Worm (Caenorhabditis elegans) whole organism, L1 larva: Measurements from ENCODE around the gene srh-78.
"Not testable (repeated sequence)": the region's sequence is repeated elsewhere in the genome, so short reads cannot be mapped to it uniquely, and the experiment has no call there.

Source experiments
- aha-1 ChIP-seq: fragments of 150-350 bp; optimal IDR thresholded peaks from 2 replicates; lab custom pipeline; 2014; ENCODE audit warnings: missing biosample characterization, missing genetic modification characterization
- alr-1 ChIP-seq: fragments of 200-800 bp; sonication (Bioruptor generic); optimal IDR thresholded peaks from 2 replicates; lab custom pipeline; 2018; ENCODE audit warnings: borderline replicate concordance, mild to moderate bottlenecking, missing genetic modification characterization, missing compliant biosample characterization
- ama-1 ChIP-seq: fragments of 150-350 bp; optimal IDR thresholded peaks from 2 replicates; lab custom pipeline; 2014
- ces-1 ChIP-seq: fragments of 150-350 bp; optimal IDR thresholded peaks from 2 replicates; lab custom pipeline; 2014; ENCODE audit warnings: missing biosample characterization, missing genetic modification reagents, missing genetic modification characterization
- dpl-1 ChIP-seq, 3 experiments: fragments of 150-350 bp in 2 of 3; sonication (generic microtip) in 1 of 3; optimal IDR thresholded peaks; 2 replicates each; lab custom pipeline; 2014 to 2017; ENCODE audit warnings: missing biosample characterization in 3 of 3, missing genetic modification characterization in 3 of 3, missing genetic modification reagents in 3 of 3
- dsc-1 ChIP-seq: sonication (generic microtip); optimal IDR thresholded peaks from 2 replicates; lab custom pipeline; 2016; ENCODE audit warnings: mild to moderate bottlenecking, missing genetic modification characterization, missing compliant biosample characterization
- efl-1 ChIP-seq, 4 experiments: fragments of 150-350 bp; optimal IDR thresholded peaks in 3 of 4; peaks in 1 of 4; 1 replicate in 1 of 4; 2 replicates in 3 of 4; lab custom pipeline; 2014; ENCODE audit warnings: missing biosample characterization in 2 of 4, missing genetic modification characterization in 2 of 4, missing genetic modification reagents in 2 of 4
- egl-27 ChIP-seq, 2 experiments: fragments of 150-350 bp in 1 of 2; sonication (generic microtip); optimal IDR thresholded peaks; 3 replicates each; lab custom pipeline; 2017 to 2018; ENCODE audit warnings: missing biosample characterization in 2 of 2, missing genetic modification characterization in 2 of 2, missing genetic modification reagents in 2 of 2
- elt-2 ChIP-seq: sonication (generic microtip); optimal IDR thresholded peaks from 2 replicates; lab custom pipeline; 2016; ENCODE audit warnings: missing genetic modification characterization, mild to moderate bottlenecking, inconsistent platforms, missing compliant biosample characterization, missing genetic modification reagents
- fkh-10 ChIP-seq: sonication (generic microtip); optimal IDR thresholded peaks from 2 replicates; lab custom pipeline; 2017; ENCODE audit warnings: missing biosample characterization, missing genetic modification reagents, missing genetic modification characterization
- fkh-4 ChIP-seq: sonication (generic microtip); optimal IDR thresholded peaks from 2 replicates; lab custom pipeline; 2016; ENCODE audit warnings: missing compliant biosample characterization, missing genetic modification characterization, borderline replicate concordance
- hlh-4 ChIP-seq: sonication (generic microtip); optimal IDR thresholded peaks from 2 replicates; lab custom pipeline; 2016; ENCODE audit warnings: mild to moderate bottlenecking, missing genetic modification characterization, missing compliant biosample characterization
- hpl-2 ChIP-seq: fragments of 150-350 bp; optimal IDR thresholded peaks from 2 replicates; lab custom pipeline; 2014; ENCODE audit warnings: missing biosample characterization, missing genetic modification reagents, missing genetic modification characterization
- lin-13 ChIP-seq: fragments of 150-350 bp; optimal IDR thresholded peaks from 2 replicates; lab custom pipeline; 2014; ENCODE audit warnings: missing biosample characterization, missing genetic modification reagents, missing genetic modification characterization
- lir-3 ChIP-seq: sonication (generic microtip); optimal IDR thresholded peaks from 2 replicates; lab custom pipeline; 2016; ENCODE audit warnings: mild to moderate bottlenecking, missing genetic modification characterization, moderate library complexity, missing compliant biosample characterization; ENCODE audit not compliant: poor library complexity
- lsy-2 ChIP-seq, 2 experiments: fragments of 150-350 bp; optimal IDR thresholded peaks; 2 replicates each; lab custom pipeline; 2014; ENCODE audit warnings: missing biosample characterization in 2 of 2, missing genetic modification characterization in 2 of 2
- mab-9 ChIP-seq: fragments of 200-800 bp; sonication (Bioruptor generic); IDR thresholded peaks from 2 replicates; pipeline ENCODE4 v1.3.6; 2022; ENCODE audit warnings: missing genetic modification reagents, missing genetic modification characterization, missing compliant biosample characterization
- mep-1 ChIP-seq: fragments of 150-350 bp; optimal IDR thresholded peaks from 2 replicates; lab custom pipeline; 2014; ENCODE audit warnings: missing biosample characterization, missing genetic modification characterization
- nhr-12 ChIP-seq: sonication (generic microtip); optimal IDR thresholded peaks from 2 replicates; lab custom pipeline; 2017; ENCODE audit warnings: missing biosample characterization, missing genetic modification characterization
- nhr-19 ChIP-seq: fragments of 200-800 bp; sonication (Bioruptor generic); conservative IDR thresholded peaks from 2 replicates; pipeline ENCODE4 v1.3.6; 2022; ENCODE audit warnings: missing genetic modification characterization, missing compliant biosample characterization
- nhr-20 ChIP-seq: sonication (generic microtip); optimal IDR thresholded peaks from 2 replicates; lab custom pipeline; 2016; ENCODE audit warnings: mild to moderate bottlenecking, missing genetic modification characterization, missing compliant biosample characterization
- nhr-237 ChIP-seq: fragments of 150-350 bp; optimal IDR thresholded peaks from 2 replicates; lab custom pipeline; 2014; ENCODE audit warnings: missing biosample characterization, missing genetic modification characterization
- nhr-28 ChIP-seq: fragments of 150-350 bp; optimal IDR thresholded peaks from 2 replicates; lab custom pipeline; 2014; ENCODE audit warnings: missing biosample characterization, missing genetic modification characterization
- nhr-47 ChIP-seq: sonication (generic microtip); optimal IDR thresholded peaks from 2 replicates; lab custom pipeline; 2016; ENCODE audit warnings: mild to moderate bottlenecking, missing genetic modification characterization, moderate library complexity, missing compliant biosample characterization
- rnt-1 ChIP-seq: sonication (generic microtip); optimal IDR thresholded peaks from 2 replicates; lab custom pipeline; 2016; ENCODE audit warnings: mild to moderate bottlenecking, missing genetic modification characterization, moderate library complexity, missing compliant biosample characterization
- skn-1 ChIP-seq: fragments of 150-350 bp; optimal IDR thresholded peaks from 2 replicates; lab custom pipeline; 2014; ENCODE audit warnings: missing biosample characterization, missing genetic modification characterization
- snpc-4 ChIP-seq: fragments of 150-350 bp; optimal IDR thresholded peaks from 2 replicates; lab custom pipeline; 2014; ENCODE audit warnings: missing biosample characterization, missing genetic modification characterization
- sup-37 ChIP-seq: fragments of 200-800 bp; sonication (Bioruptor generic); optimal IDR thresholded peaks from 2 replicates; lab custom pipeline; 2018; ENCODE audit warnings: mild to moderate bottlenecking, missing genetic modification characterization, missing compliant biosample characterization
- tlp-1 ChIP-seq: fragments of 150-350 bp; optimal IDR thresholded peaks from 2 replicates; lab custom pipeline; 2014; ENCODE audit warnings: missing biosample characterization, missing genetic modification characterization
- unc-130 ChIP-seq: fragments of 150-350 bp; optimal IDR thresholded peaks from 2 replicates; lab custom pipeline; 2017; ENCODE audit warnings: missing biosample characterization, missing genetic modification characterization, inconsistent platforms
- unc-30 ChIP-seq: sonication (generic microtip); optimal IDR thresholded peaks from 2 replicates; lab custom pipeline; 2017; ENCODE audit warnings: missing biosample characterization, missing genetic modification characterization
- unc-62 ChIP-seq: fragments of 150-350 bp; optimal IDR thresholded peaks from 2 replicates; lab custom pipeline; 2014; ENCODE audit warnings: missing biosample characterization, missing genetic modification reagents, missing genetic modification characterization
- vab-15 ChIP-seq: sonication (generic microtip); optimal IDR thresholded peaks from 2 replicates; lab custom pipeline; 2017; ENCODE audit warnings: missing genotype, mild to moderate bottlenecking, missing genetic modification characterization, missing compliant biosample characterization
- zip-4 ChIP-seq: fragments of 200-800 bp; sonication (Bioruptor generic); optimal IDR thresholded peaks from 2 replicates; lab custom pipeline; 2018; ENCODE audit warnings: mild to moderate bottlenecking, missing genetic modification characterization, moderate library complexity, missing compliant biosample characterization
- ztf-11 ChIP-seq, 2 experiments: sonication (generic microtip); optimal IDR thresholded peaks; 2 replicates each; lab custom pipeline; 2016 to 2017; ENCODE audit warnings: missing genetic modification characterization in 2 of 2, missing biosample characterization in 1 of 2, missing compliant biosample characterization in 1 of 2

Gene srh-78

DNA sequence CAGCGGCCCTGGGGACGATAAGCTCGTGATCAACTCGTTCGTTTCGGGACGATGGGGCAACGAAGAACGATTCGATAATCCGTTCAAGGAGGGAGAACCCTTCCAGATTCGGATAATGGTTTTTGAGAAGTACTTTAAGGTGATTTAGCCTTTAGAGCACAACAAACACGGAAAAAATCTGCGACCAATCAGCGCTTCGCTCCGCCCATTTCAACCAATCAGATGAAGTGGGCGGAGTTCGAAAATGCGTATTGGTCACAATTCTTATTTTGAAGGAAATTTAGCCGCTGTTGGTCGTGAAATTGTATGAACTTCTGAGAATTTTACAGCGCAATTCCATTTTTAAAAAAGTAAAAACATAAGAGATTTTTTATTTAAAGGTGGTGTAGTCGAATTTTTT lies 10.1 kb upstream of the srh-78 start:
- TF ChIP-seq mab-9 (GFP tag; lab: Robert Waterston, UW) (0 out of 2 replicates have a peak, but pooled peaks have one; percentile 19), efl-1 (optimal IDR thresholded peaks at IDR 0.05; lab: Kevin White, UChicago) (no peak), efl-1 (GFP tag; optimal IDR thresholded peaks at IDR 0.05 in 1 of 2; lab: Kevin White, UChicago) (peak in 1 of 2 experiments; percentile 40), ama-1 (no peak)

DNA sequence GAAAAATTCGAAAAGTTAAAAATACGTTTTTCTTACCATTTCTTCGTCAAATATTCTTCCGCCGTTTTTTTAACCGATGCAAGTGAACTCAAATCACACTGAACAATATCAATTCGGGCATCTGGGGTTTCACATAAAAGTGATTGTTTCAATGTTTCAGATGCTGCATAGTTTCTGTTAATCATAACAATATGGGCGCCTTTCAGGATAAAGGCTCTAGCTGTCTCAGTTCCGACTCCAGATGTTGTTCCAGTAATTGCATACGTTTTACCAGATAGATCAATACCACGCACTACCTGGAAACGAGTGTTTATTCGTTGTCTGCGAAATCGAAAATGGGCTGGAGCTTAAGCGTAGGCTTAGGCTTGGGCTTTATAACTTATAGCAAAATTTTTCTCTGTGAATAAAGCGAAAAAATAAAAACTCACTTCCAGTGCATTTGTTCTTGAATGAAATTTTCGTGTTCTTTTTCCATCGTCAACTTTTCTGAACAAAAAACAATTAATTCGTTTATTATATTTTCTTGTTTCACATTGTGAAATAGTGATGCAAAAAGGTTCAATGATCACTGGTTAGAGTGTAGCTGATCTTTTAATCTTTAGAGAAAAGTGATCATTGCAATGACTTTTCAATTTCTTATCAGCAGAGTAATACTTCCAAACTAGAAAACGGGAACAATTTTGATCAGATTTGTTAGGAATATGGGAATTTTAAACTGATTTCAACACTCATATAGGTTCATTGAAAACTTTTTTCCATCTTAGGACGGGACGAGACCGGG lies 5.4 kb upstream of the srh-78 start:
- peak; percentile 86 for TF ChIP-seq nhr-20 (tag; lab: Kevin White, UChicago)
- no peak for TF ChIP-seq nhr-28
- no peak for TF ChIP-seq lsy-2 (tag; optimal IDR thresholded peaks at IDR 0.05; lab: Kevin White, UChicago)
- TF ChIP-seq nhr-237 (tag; lab: Kevin White, UChicago) = no peak
- TF ChIP-seq dsc-1 = peak; percentile 92
- no peak for TF ChIP-seq hpl-2
- TF ChIP-seq dpl-1 (GFP tag; optimal IDR thresholded peaks at IDR 0.05; lab: Kevin White, UChicago) = no peak
- TF ChIP-seq elt-2 (tag; lab: Kevin White, UChicago) = peak; percentile 20
- TF ChIP-seq vab-15 (tag; lab: Kevin White, UChicago) = no peak
- peak; percentile 67 for TF ChIP-seq fkh-4 (tag; lab: Kevin White, UChicago)
- TF ChIP-seq skn-1 (tag; lab: Kevin White, UChicago) = peak; percentile 23
- TF ChIP-seq hlh-4 (tag; lab: Kevin White, UChicago) = no peak
- TF ChIP-seq efl-1 (optimal IDR thresholded peaks at IDR 0.05; lab: Kevin White, UChicago) = no peak
- peak in 1 of 2 experiments; percentile 3 for TF ChIP-seq efl-1 (GFP tag; optimal IDR thresholded peaks at IDR 0.05 in 1 of 2; lab: Kevin White, UChicago)

DNA sequence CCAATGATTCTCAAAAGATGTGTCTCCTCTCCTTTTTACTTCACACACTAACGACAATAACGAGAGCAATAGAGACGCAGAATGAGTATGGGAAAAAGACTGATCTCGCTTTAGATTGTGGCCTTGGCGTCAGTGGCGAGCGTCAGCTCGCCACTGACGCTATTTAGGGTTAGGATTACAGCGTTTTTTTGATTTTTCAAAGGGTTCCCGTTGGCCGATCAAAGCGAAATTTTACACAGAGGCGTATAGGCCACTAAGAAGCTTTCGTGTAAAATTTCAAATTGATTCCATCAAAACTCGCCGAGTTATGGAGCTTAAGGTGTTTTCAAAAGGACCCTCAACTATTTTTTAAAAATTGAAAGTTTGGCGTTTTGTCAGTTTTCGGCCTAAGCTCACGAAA lies 4.3 kb upstream of the srh-78 start, which contains the start of gene DC2.5:
TSS of gene DC2.5 (minus strand) at position 101 of the 400 bp plus-strand sequence.
- not testable (repeated sequence) for TF ChIP-seq rnt-1 (tag; lab: Kevin White, UChicago); zip-4; nhr-47

- TF ChIP-seq hlh-4 (tag; lab: Kevin White, UChicago) (peak; percentile 92), snpc-4 (tag; lab: Kevin White, UChicago) (no peak)
- TF ChIP-seq, all 84 proteins: peak for 1
Measured at ce11 chrV:215697-216096, 1.2 kb upstream of the srh-78 start.

- TF ChIP-seq lir-3 (tag; lab: Kevin White, UChicago) = no peak
- TF ChIP-seq mep-1 (tag; lab: Kevin White, UChicago) = no peak
- no peak for TF ChIP-seq nhr-19 (GFP tag; lab: Robert Waterston, UW)
- no peak for TF ChIP-seq unc-30 (tag; lab: Kevin White, UChicago)
- no peak for TF ChIP-seq fkh-10 (GFP tag; lab: Kevin White, UChicago)
Measured at ce11 chrV:219632-220031, 2.7 kb downstream of the srh-78 start, which contains the start of gene srh-80. Gene srh-80, plus strand, starts transcription at chrV:219932.

- TF ChIP-seq egl-27 (tag; optimal IDR thresholded peaks at IDR 0.05; lab: Kevin White, UChicago) = no peak
- no peak for TF ChIP-seq unc-130 (tag; lab: Kevin White, UChicago)
- TF ChIP-seq nhr-28 = no peak
- TF ChIP-seq dpl-1 (GFP tag; optimal IDR thresholded peaks at IDR 0.05; lab: Kevin White, UChicago) = no peak
- TF ChIP-seq nhr-19 (GFP tag; lab: Robert Waterston, UW) = no peak
- TF ChIP-seq alr-1 (tag; lab: Kevin White, UChicago) = no peak
- TF ChIP-seq lin-13 (GFP tag; lab: Kevin White, UChicago) = no peak
- TF ChIP-seq ztf-11 (tag; optimal IDR thresholded peaks at IDR 0.05; lab: Kevin White, UChicago) = no peak
- TF ChIP-seq ama-1 = no peak
- TF ChIP-seq unc-62 (GFP tag; lab: Kevin White, UChicago) = no peak
- no peak for TF ChIP-seq sup-37
- no peak for TF ChIP-seq elt-2 (tag; lab: Kevin White, UChicago)
- TF ChIP-seq fkh-4 (tag; lab: Kevin White, UChicago) = no peak
- no peak for TF ChIP-seq nhr-12 (tag; lab: Kevin White, UChicago)
- TF ChIP-seq rnt-1 (tag; lab: Kevin White, UChicago) = no peak
- TF ChIP-seq ces-1 = no peak
- TF ChIP-seq aha-1 = no peak
- no peak for TF ChIP-seq tlp-1 (tag; lab: Kevin White, UChicago)
Measured at ce11 chrV:234572-234971, 17.6 kb downstream of the srh-78 start, which contains the start of gene kin-33. Gene kin-33, minus strand, starts transcription at chrV:234672.
